Fruit fly (Drosophila melanogaster): ENCODE measurements around the gene Bgb.

dm6 chr3L:1674381-1674780 lies 34.9 kb downstream of the Bgb start, which contains the start of gene CG7991:
- TF ChIP-seq cnc (optimal IDR thresholded peaks at IDR 0.05) (no peak), cic (GFP tag; optimal IDR thresholded peaks at IDR 0.05) (no peak), CG33017 (tag; optimal IDR thresholded peaks at IDR 0.05) (no peak), tj (GFP tag; optimal IDR thresholded peaks at IDR 0.05) (no peak), CG1620 (GFP tag; optimal IDR thresholded peaks at IDR 0.05) (no peak), CG14711 (tag; optimal IDR thresholded peaks at IDR 0.05) (no peak), CG12768 (GFP tag; optimal IDR thresholded peaks at IDR 0.05) (no peak), pad (GFP tag; optimal IDR thresholded peaks at IDR 0.05) (no peak), CG7045 (GFP tag; optimal IDR thresholded peaks at IDR 0.05) (no peak), Clk (GFP tag; optimal IDR thresholded peaks at IDR 0.05) (no peak), bab1 (GFP tag; optimal IDR thresholded peaks at IDR 0.05) (no peak), CG5204 (GFP tag; optimal IDR thresholded peaks at IDR 0.05) (no peak)

All from whole organism, adult.